Fruit fly (Drosophila melanogaster) whole organism, prepupa: ENCODE results near the gene CG43796.

Experiments
- Gug ChIP-seq: fragments of 200-800 bp; sonication (Bioruptor generic); IDR thresholded peaks from 2 replicates; pipeline ENCODE4 v1.3.6; 2022; ENCODE audit warnings: missing biosample characterization, missing genetic modification characterization
- Hr39 ChIP-seq: fragments of 200-800 bp; sonication (Bioruptor generic); optimal IDR thresholded peaks from 2 replicates; lab custom pipeline; 2016; ENCODE audit warnings: missing biosample characterization, missing genetic modification characterization
- cyc ChIP-seq: fragments of 200-800 bp; sonication (Bioruptor generic); optimal IDR thresholded peaks from 3 replicates; lab custom pipeline; 2016; ENCODE audit warnings: missing biosample characterization, missing genetic modification characterization
- fd85E ChIP-seq: fragments of 200-800 bp; sonication (Bioruptor generic); optimal IDR thresholded peaks from 3 replicates; lab custom pipeline; 2016; ENCODE audit warnings: missing biosample characterization, missing genetic modification characterization

dm6 chr2L:8517256-8517694, 35.1 kb downstream of the CG43796 start, which contains the start of the genes mRpL51 and Uba4:
- peak; percentile 19 for TF ChIP-seq cyc
- no peak for TF ChIP-seq Gug (GFP tag; lab: Robert Waterston, UW)
- TF ChIP-seq fd85E, result no peak
- peak; percentile 42 for TF ChIP-seq Hr39
